Worm (Caenorhabditis elegans): ENCODE measurements around the gene F36H5.13.

Gene F36H5.13

ce11 chrII:1763072-1763471 lies 12.8 kb upstream of the F36H5.13 start, which contains the start of gene math-28:
Gene math-28 (plus strand): TSS chrII:1763372.
- TF ChIP-seq ztf-23 (GFP tag; IDR thresholded peaks at IDR 0.05) (no peak), klf-2 (GFP tag; conservative IDR thresholded peaks at IDR 0.05) (no peak), flt-1 (GFP tag; IDR thresholded peaks at IDR 0.05) (no peak), ref-1 (GFP tag; conservative IDR thresholded peaks at IDR 0.05) (no peak), med-1 (GFP tag; optimal IDR thresholded peaks at IDR 0.05; ENCODE audit: insufficient read depth) (no peak), cog-1 (tag; optimal IDR thresholded peaks at IDR 0.05) (no peak), ztf-29 (GFP tag; IDR thresholded peaks at IDR 0.05) (no peak), T22C8.4 (GFP tag; IDR thresholded peaks at IDR 0.05) (no peak), tab-1 (GFP tag; IDR thresholded peaks at IDR 0.05) (no peak)

ce11 chrII:1761564-1761963 lies 11.3 kb upstream of the F36H5.13 start, which contains the start of gene F36H5.4:
Gene F36H5.4 (plus strand): TSS chrII:1761864.
- TF ChIP-seq med-1 (GFP tag; optimal IDR thresholded peaks at IDR 0.05; ENCODE audit: insufficient read depth) (no peak), flt-1 (GFP tag; IDR thresholded peaks at IDR 0.05) (no peak), ztf-23 (GFP tag; IDR thresholded peaks at IDR 0.05) (no peak), tab-1 (GFP tag; IDR thresholded peaks at IDR 0.05) (no peak), klf-2 (GFP tag; conservative IDR thresholded peaks at IDR 0.05) (no peak), ref-1 (GFP tag; conservative IDR thresholded peaks at IDR 0.05) (no peak), ztf-29 (GFP tag; IDR thresholded peaks at IDR 0.05) (no peak), cog-1 (tag; optimal IDR thresholded peaks at IDR 0.05) (no peak), T22C8.4 (GFP tag; IDR thresholded peaks at IDR 0.05) (no peak)

- TF ChIP-seq ztf-23 (GFP tag; IDR thresholded peaks at IDR 0.05) = no peak
- TF ChIP-seq flt-1 (GFP tag; IDR thresholded peaks at IDR 0.05) = no peak
- no peak for TF ChIP-seq ztf-29 (GFP tag; IDR thresholded peaks at IDR 0.05)
- no peak for TF ChIP-seq T22C8.4 (GFP tag; IDR thresholded peaks at IDR 0.05)
- no peak for TF ChIP-seq tab-1 (GFP tag; IDR thresholded peaks at IDR 0.05)
- TF ChIP-seq ref-1 (GFP tag; conservative IDR thresholded peaks at IDR 0.05) = no peak
These were observed 9.3 kb upstream of the F36H5.13 start, which contains the start of gene F36H5.18 for ce11 chrII:1759602-1760001. Gene F36H5.18 (plus strand): TSS chrII:1759902.

- TF ChIP-seq ztf-23 (GFP tag; IDR thresholded peaks at IDR 0.05) (no peak), ref-1 (GFP tag; conservative IDR thresholded peaks at IDR 0.05) (no peak), ztf-29 (GFP tag; IDR thresholded peaks at IDR 0.05) (no peak), tab-1 (GFP tag; IDR thresholded peaks at IDR 0.05) (no peak), med-1 (GFP tag; optimal IDR thresholded peaks at IDR 0.05; ENCODE audit: insufficient read depth) (no peak), klf-2 (GFP tag; conservative IDR thresholded peaks at IDR 0.05) (no peak), flt-1 (GFP tag; IDR thresholded peaks at IDR 0.05) (no peak), T22C8.4 (GFP tag; IDR thresholded peaks at IDR 0.05) (no peak)
These were observed 6.7 kb upstream of the F36H5.13 start, which contains the start of gene F36H5.10 for ce11 chrII:1757033-1757432. Gene F36H5.10 (plus strand): TSS chrII:1757333.

- no peak for TF ChIP-seq klf-2 (GFP tag; conservative IDR thresholded peaks at IDR 0.05)
- no peak for TF ChIP-seq med-1 (GFP tag; optimal IDR thresholded peaks at IDR 0.05; ENCODE audit: insufficient read depth)
- no peak for TF ChIP-seq flt-1 (GFP tag; IDR thresholded peaks at IDR 0.05)
- TF ChIP-seq cog-1 (tag; optimal IDR thresholded peaks at IDR 0.05) = no peak
- no peak for TF ChIP-seq ztf-23 (GFP tag; IDR thresholded peaks at IDR 0.05)
- no peak for TF ChIP-seq T22C8.4 (GFP tag; IDR thresholded peaks at IDR 0.05)
- no peak for TF ChIP-seq ref-1 (GFP tag; conservative IDR thresholded peaks at IDR 0.05)
- TF ChIP-seq ztf-29 (GFP tag; IDR thresholded peaks at IDR 0.05) = no peak
- TF ChIP-seq tab-1 (GFP tag; IDR thresholded peaks at IDR 0.05) = no peak
These were observed 6.3 kb upstream of the F36H5.13 start, which contains the start of gene fbxb-53 for ce11 chrII:1756582-1756981. Gene fbxb-53 (plus strand): TSS chrII:1756882.

ce11 chrII:1756072-1756471 lies 5.8 kb upstream of the F36H5.13 start, which contains the start of gene F36H5.17:
Gene F36H5.17 (minus strand): TSS chrII:1756172.
- TF ChIP-seq cog-1 (tag; optimal IDR thresholded peaks at IDR 0.05) (no peak), T22C8.4 (GFP tag; IDR thresholded peaks at IDR 0.05) (no peak), klf-2 (GFP tag; conservative IDR thresholded peaks at IDR 0.05) (no peak), med-1 (GFP tag; optimal IDR thresholded peaks at IDR 0.05; ENCODE audit: insufficient read depth) (no peak), ztf-29 (GFP tag; IDR thresholded peaks at IDR 0.05) (no peak), ref-1 (GFP tag; conservative IDR thresholded peaks at IDR 0.05) (no peak), ztf-23 (GFP tag; IDR thresholded peaks at IDR 0.05) (no peak), tab-1 (GFP tag; IDR thresholded peaks at IDR 0.05) (no peak), flt-1 (GFP tag; IDR thresholded peaks at IDR 0.05) (no peak)

- TF ChIP-seq ztf-23 (GFP tag; IDR thresholded peaks at IDR 0.05) (no peak), ref-1 (GFP tag; conservative IDR thresholded peaks at IDR 0.05) (no peak), cog-1 (tag; optimal IDR thresholded peaks at IDR 0.05) (no peak), klf-2 (GFP tag; conservative IDR thresholded peaks at IDR 0.05) (no peak), ztf-29 (GFP tag; IDR thresholded peaks at IDR 0.05) (no peak), med-1 (GFP tag; optimal IDR thresholded peaks at IDR 0.05; ENCODE audit: insufficient read depth) (no peak), flt-1 (GFP tag; IDR thresholded peaks at IDR 0.05) (no peak), tab-1 (GFP tag; IDR thresholded peaks at IDR 0.05) (no peak), T22C8.4 (GFP tag; IDR thresholded peaks at IDR 0.05) (no peak)
These were observed 2.7 kb upstream of the F36H5.13 start, which contains the start of gene F36H5.9 for ce11 chrII:1752990-1753389. Gene F36H5.9 (minus strand): TSS chrII:1753090.

ce11 chrII:1744183-1744582 lies 6.1 kb downstream of the F36H5.13 start, which contains the start of gene clec-19:
Gene clec-19 (plus strand): TSS chrII:1744483.
- TF ChIP-seq ztf-23 (GFP tag; IDR thresholded peaks at IDR 0.05) = no peak
- TF ChIP-seq cog-1 (tag; optimal IDR thresholded peaks at IDR 0.05) = no peak
- TF ChIP-seq ztf-29 (GFP tag; IDR thresholded peaks at IDR 0.05) = no peak
- TF ChIP-seq med-1 (GFP tag; optimal IDR thresholded peaks at IDR 0.05; ENCODE audit: insufficient read depth) = no peak
- no peak for TF ChIP-seq ref-1 (GFP tag; conservative IDR thresholded peaks at IDR 0.05)
- no peak for TF ChIP-seq tab-1 (GFP tag; IDR thresholded peaks at IDR 0.05)
- no peak for TF ChIP-seq klf-2 (GFP tag; conservative IDR thresholded peaks at IDR 0.05)
- no peak for TF ChIP-seq T22C8.4 (GFP tag; IDR thresholded peaks at IDR 0.05)
- no peak for TF ChIP-seq flt-1 (GFP tag; IDR thresholded peaks at IDR 0.05)

- TF ChIP-seq cog-1 (tag; optimal IDR thresholded peaks at IDR 0.05) (no peak), klf-2 (GFP tag; conservative IDR thresholded peaks at IDR 0.05) (no peak), med-1 (GFP tag; optimal IDR thresholded peaks at IDR 0.05; ENCODE audit: insufficient read depth) (no peak), ztf-23 (GFP tag; IDR thresholded peaks at IDR 0.05) (no peak), tab-1 (GFP tag; IDR thresholded peaks at IDR 0.05) (no peak), ztf-29 (GFP tag; IDR thresholded peaks at IDR 0.05) (no peak), flt-1 (GFP tag; IDR thresholded peaks at IDR 0.05) (no peak), ref-1 (GFP tag; conservative IDR thresholded peaks at IDR 0.05) (no peak), T22C8.4 (GFP tag; IDR thresholded peaks at IDR 0.05) (no peak)
These were observed 7.8 kb downstream of the F36H5.13 start, which contains the start of gene F36H5.12 for ce11 chrII:1742535-1742934. Gene F36H5.12 (plus strand): TSS chrII:1742835.

All from whole organism, midembryonic.